Worm (Caenorhabditis elegans): ENCODE data around the gene BE10.3.

BE10.3 gene

ce11 chrIII:12821331-12821730 is 13.5 kb downstream of the BE10.3 start:
- no peak for TF ChIP-seq F13C5.2 (tag; optimal IDR thresholded peaks at IDR 0.05)
- TF ChIP-seq hmg-4 (GFP tag; optimal IDR thresholded peaks at IDR 0.05) = no peak
- TF ChIP-seq ceh-36 (tag; optimal IDR thresholded peaks at IDR 0.05) = no peak
- TF ChIP-seq flt-1 (GFP tag; IDR thresholded peaks at IDR 0.05) = no peak
- no peak for TF ChIP-seq scrt-1 (GFP tag; IDR thresholded peaks at IDR 0.05)
- TF ChIP-seq tbx-11 (GFP tag; IDR thresholded peaks at IDR 0.05) = no peak
- TF ChIP-seq aly-1 (tag; optimal IDR thresholded peaks at IDR 0.05) = no peak
- no peak for TF ChIP-seq hnd-1 (tag; optimal IDR thresholded peaks at IDR 0.05)

- TF ChIP-seq hnd-1 (tag; optimal IDR thresholded peaks at IDR 0.05) (no peak), ceh-36 (tag; optimal IDR thresholded peaks at IDR 0.05) (peak; percentile 72)
These were observed 14.9 kb downstream of the BE10.3 start for ce11 chrIII:12822608-12823261.

ce11 chrIII:12829068-12829467 is 21.2 kb downstream of the BE10.3 start, which contains the start of gene Y37D8A.3:
Gene Y37D8A.3 (plus strand): TSS chrIII:12829368.
- TF ChIP-seq tbx-11 (GFP tag; IDR thresholded peaks at IDR 0.05) (no peak), aly-1 (tag; optimal IDR thresholded peaks at IDR 0.05) (no peak), F13C5.2 (tag; optimal IDR thresholded peaks at IDR 0.05) (no peak), hnd-1 (tag; optimal IDR thresholded peaks at IDR 0.05) (no peak), scrt-1 (GFP tag; IDR thresholded peaks at IDR 0.05) (no peak), hmbx-1 (tag; optimal IDR thresholded peaks at IDR 0.05) (no peak), B0310.2 (tag; optimal IDR thresholded peaks at IDR 0.05) (no peak), ets-7 (tag; optimal IDR thresholded peaks at IDR 0.05) (no peak), hmg-4 (GFP tag; optimal IDR thresholded peaks at IDR 0.05) (no peak), sea-1 (GFP tag; conservative IDR thresholded peaks at IDR 0.05) (no peak), flt-1 (GFP tag; IDR thresholded peaks at IDR 0.05) (no peak), pes-1 (GFP tag; IDR thresholded peaks at IDR 0.05) (no peak), tra-4 (tag; optimal IDR thresholded peaks at IDR 0.05) (no peak), ceh-36 (tag; optimal IDR thresholded peaks at IDR 0.05) (no peak)

- TF ChIP-seq aly-1 (tag; optimal IDR thresholded peaks at IDR 0.05) (no peak), B0310.2 (tag; optimal IDR thresholded peaks at IDR 0.05) (no peak), sea-1 (GFP tag; conservative IDR thresholded peaks at IDR 0.05) (no peak), hmg-4 (GFP tag; optimal IDR thresholded peaks at IDR 0.05) (no peak), tbx-11 (GFP tag; IDR thresholded peaks at IDR 0.05) (no peak), scrt-1 (GFP tag; IDR thresholded peaks at IDR 0.05) (no peak), ceh-13 (GFP tag; optimal IDR thresholded peaks at IDR 0.05) (no peak), hmbx-1 (tag; optimal IDR thresholded peaks at IDR 0.05) (no peak), ets-7 (tag; optimal IDR thresholded peaks at IDR 0.05) (no peak), pes-1 (GFP tag; IDR thresholded peaks at IDR 0.05) (no peak), hnd-1 (tag; optimal IDR thresholded peaks at IDR 0.05) (no peak)
These were observed 23.9 kb downstream of the BE10.3 start for ce11 chrIII:12831696-12832095.

- no peak for TF ChIP-seq ceh-36 (tag; optimal IDR thresholded peaks at IDR 0.05)
- no peak for TF ChIP-seq hmg-4 (GFP tag; optimal IDR thresholded peaks at IDR 0.05)
- TF ChIP-seq flt-1 (GFP tag; IDR thresholded peaks at IDR 0.05) = no peak
- no peak for TF ChIP-seq ets-7 (tag; optimal IDR thresholded peaks at IDR 0.05)
- TF ChIP-seq sea-1 (GFP tag; conservative IDR thresholded peaks at IDR 0.05) = no peak
- no peak for TF ChIP-seq pes-1 (GFP tag; IDR thresholded peaks at IDR 0.05)
- no peak for TF ChIP-seq ceh-13 (GFP tag; optimal IDR thresholded peaks at IDR 0.05)
- TF ChIP-seq tbx-11 (GFP tag; IDR thresholded peaks at IDR 0.05) = no peak
- no peak for TF ChIP-seq aly-1 (tag; optimal IDR thresholded peaks at IDR 0.05)
These were observed 25.3 kb downstream of the BE10.3 start for ce11 chrIII:12833079-12833478.

ce11 chrIII:12836742-12837285 is 29.0 kb downstream of the BE10.3 start:
- TF ChIP-seq ama-1 (optimal IDR thresholded peaks at IDR 0.05) (no peak), hnd-1 (tag; optimal IDR thresholded peaks at IDR 0.05) (no peak), ceh-36 (tag; optimal IDR thresholded peaks at IDR 0.05) (no peak), flt-1 (GFP tag; IDR thresholded peaks at IDR 0.05) (no peak), sea-1 (GFP tag; conservative IDR thresholded peaks at IDR 0.05) (no peak), B0310.2 (tag; optimal IDR thresholded peaks at IDR 0.05) (no peak), hmbx-1 (tag; optimal IDR thresholded peaks at IDR 0.05) (no peak), F13C5.2 (tag; optimal IDR thresholded peaks at IDR 0.05) (no peak), tbx-37 (GFP tag; conservative IDR thresholded peaks at IDR 0.05) (no peak), hmg-4 (GFP tag; optimal IDR thresholded peaks at IDR 0.05) (no peak), pes-1 (GFP tag; IDR thresholded peaks at IDR 0.05) (no peak), ceh-13 (GFP tag; optimal IDR thresholded peaks at IDR 0.05) (no peak), scrt-1 (GFP tag; IDR thresholded peaks at IDR 0.05) (no peak), tra-4 (tag; optimal IDR thresholded peaks at IDR 0.05) (no peak), ets-7 (tag; optimal IDR thresholded peaks at IDR 0.05) (no peak), aly-1 (tag; optimal IDR thresholded peaks at IDR 0.05) (no peak), tbx-11 (GFP tag; IDR thresholded peaks at IDR 0.05) (no peak)

ce11 chrIII:12838299-12838698 is 30.5 kb downstream of the BE10.3 start:
- TF ChIP-seq F13C5.2 (tag; optimal IDR thresholded peaks at IDR 0.05) (no peak), hmbx-1 (tag; optimal IDR thresholded peaks at IDR 0.05) (no peak)

- no peak for TF ChIP-seq aly-1 (tag; optimal IDR thresholded peaks at IDR 0.05)
These were observed 31.1 kb downstream of the BE10.3 start, which contains the start of gene Y37D8A.4 for ce11 chrIII:12838913-12839366. Gene Y37D8A.4 (minus strand): TSS chrIII:12838963.
